Worm (Caenorhabditis elegans) whole organism, mixed stage, embryonic: ENCODE measurements around the gene C52G5.3.

Experiments used
- ces-1 ChIP-seq: fragments of 150-350 bp; optimal IDR thresholded peaks from 2 replicates; lab custom pipeline; 2014; ENCODE audit warnings: missing biosample characterization, missing genetic modification reagents, missing genetic modification characterization
- ham-2 ChIP-seq: fragments of 200-800 bp; sonication (Bioruptor generic); optimal IDR thresholded peaks from 2 replicates; lab custom pipeline; 2018; ENCODE audit warnings: mild to moderate bottlenecking, missing genetic modification characterization, missing compliant biosample characterization
- lin-32 ChIP-seq: fragments of 200-800 bp; sonication (Bioruptor generic); optimal IDR thresholded peaks from 2 replicates; lab custom pipeline; 2018; ENCODE audit warnings: mild to moderate bottlenecking, missing genetic modification characterization, missing compliant biosample characterization
- nhr-237 ChIP-seq: fragments of 150-350 bp; optimal IDR thresholded peaks from 2 replicates; lab custom pipeline; 2014; ENCODE audit warnings: missing biosample characterization, missing genetic modification characterization
- nhr-28 ChIP-seq: fragments of 150-350 bp; optimal IDR thresholded peaks from 2 replicates; lab custom pipeline; 2014; ENCODE audit warnings: missing biosample characterization, missing genetic modification characterization
- snpc-4 ChIP-seq: fragments of 150-350 bp; optimal IDR thresholded peaks from 2 replicates; lab custom pipeline; 2014; ENCODE audit warnings: missing biosample characterization, missing genetic modification characterization
- unc-62 ChIP-seq: fragments of 150-350 bp; optimal IDR thresholded peaks from 2 replicates; lab custom pipeline; 2014; ENCODE audit warnings: missing biosample characterization, missing genetic modification reagents, missing genetic modification characterization

DNA sequence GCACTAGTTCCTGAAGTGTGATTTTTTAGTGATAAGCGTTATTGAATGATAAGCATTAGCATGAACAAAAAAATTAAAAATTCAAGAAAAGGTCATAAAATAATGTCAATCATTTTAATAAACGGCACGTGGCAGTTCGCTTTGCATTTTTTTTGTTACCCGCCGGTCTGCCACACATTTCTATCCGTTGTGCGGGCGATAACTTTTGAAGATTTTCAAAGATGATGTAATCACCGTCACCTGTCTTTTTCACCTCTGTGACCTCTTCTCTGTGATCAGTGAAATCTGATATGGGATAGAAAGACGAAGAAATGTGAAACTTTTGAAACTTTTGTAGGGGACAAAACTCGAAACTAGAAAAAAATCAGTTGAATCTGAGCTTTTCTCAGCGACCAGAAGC lies 32.0 kb upstream of the C52G5.3 start:
- TF ChIP-seq nhr-28 (tag; lab: Kevin White, UChicago) (no peak), unc-62 (GFP tag; lab: Kevin White, UChicago) (no peak), snpc-4 (tag; lab: Kevin White, UChicago) (no peak), nhr-237 (tag; lab: Kevin White, UChicago) (no peak), lin-32 (GFP tag; lab: Kevin White, UChicago) (no peak), ces-1 (GFP tag; lab: Kevin White, UChicago) (no peak), ham-2 (GFP tag; lab: Kevin White, UChicago) (no peak)
